Worm (Caenorhabditis elegans) whole organism, L2 larva: ENCODE results near the gene osg-1.

Source experiments
- C34F6.9 ChIP-seq: fragments of 150-350 bp; optimal IDR thresholded peaks from 2 replicates; lab custom pipeline; 2014; ENCODE audit warnings: missing biosample characterization, missing genetic modification characterization
- F13H6.1 ChIP-seq: sonication (generic microtip); optimal IDR thresholded peaks from 2 replicates; lab custom pipeline; 2016; ENCODE audit warnings: missing genetic modification characterization, missing compliant biosample characterization
- Y55F3AM.14 ChIP-seq: fragments of 200-800 bp; sonication (Bioruptor generic); optimal IDR thresholded peaks from 2 replicates; lab custom pipeline; 2018; ENCODE audit warnings: mild to moderate bottlenecking, missing genetic modification characterization, missing compliant biosample characterization
- ZK546.5 ChIP-seq: sonication (generic microtip); optimal IDR thresholded peaks from 2 replicates; lab custom pipeline; 2017; ENCODE audit warnings: missing biosample characterization, missing genetic modification characterization
- ama-1 ChIP-seq: fragments of 150-350 bp; optimal IDR thresholded peaks from 2 replicates; lab custom pipeline; 2018; ENCODE audit warnings: inconsistent platforms
- blmp-1 ChIP-seq: sonication (generic microtip); optimal IDR thresholded peaks from 2 replicates; lab custom pipeline; 2017; ENCODE audit warnings: missing genetic modification characterization, mild to moderate bottlenecking, missing compliant biosample characterization, antibody characterized with exemption, moderate library complexity; ENCODE audit not compliant: insufficient read depth
- ceh-16 ChIP-seq: fragments of 150-350 bp; optimal IDR thresholded peaks from 2 replicates; lab custom pipeline; 2014; ENCODE audit warnings: missing biosample characterization, missing genetic modification characterization
- crh-2 ChIP-seq: sonication (generic microtip); optimal IDR thresholded peaks from 2 replicates; lab custom pipeline; 2017; ENCODE audit warnings: missing biosample characterization, missing genetic modification characterization
- egl-27 ChIP-seq: sonication (generic microtip); optimal IDR thresholded peaks from 3 replicates; lab custom pipeline; 2017; ENCODE audit warnings: missing biosample characterization, missing genetic modification reagents, missing genetic modification characterization
- elt-3 ChIP-seq: sonication (generic microtip); optimal IDR thresholded peaks from 2 replicates; lab custom pipeline; 2017; ENCODE audit warnings: missing biosample characterization, missing genetic modification characterization
- fos-1 ChIP-seq: fragments of 150-350 bp; optimal IDR thresholded peaks from 2 replicates; lab custom pipeline; 2014; ENCODE audit warnings: missing biosample characterization, missing genetic modification characterization
- gmeb-1 ChIP-seq: fragments of 150-350 bp; optimal IDR thresholded peaks from 2 replicates; lab custom pipeline; 2014; ENCODE audit warnings: missing biosample characterization, missing genetic modification characterization
- lin-13 ChIP-seq: fragments of 150-350 bp; optimal IDR thresholded peaks from 2 replicates; lab custom pipeline; 2014; ENCODE audit warnings: missing biosample characterization, missing genetic modification reagents, missing genetic modification characterization
- lin-39 ChIP-seq: fragments of 150-350 bp; optimal IDR thresholded peaks from 2 replicates; lab custom pipeline; 2014; ENCODE audit warnings: missing biosample characterization, missing genetic modification reagents, missing genetic modification characterization
- lsy-2 ChIP-seq, 2 experiments: fragments of 150-350 bp in 1 of 2; sonication (generic microtip) in 1 of 2; optimal IDR thresholded peaks; 2 replicates each; lab custom pipeline; 2014 to 2017; ENCODE audit warnings: missing biosample characterization in 2 of 2, missing genetic modification characterization in 2 of 2
- mbf-1 ChIP-seq: sonication (generic microtip); optimal IDR thresholded peaks from 2 replicates; lab custom pipeline; 2017; ENCODE audit warnings: missing biosample characterization, missing genetic modification characterization
- nhr-10 ChIP-seq: sonication (generic microtip); optimal IDR thresholded peaks from 2 replicates; lab custom pipeline; 2017; ENCODE audit warnings: missing biosample characterization, missing genetic modification characterization
- nhr-11 ChIP-seq: fragments of 150-350 bp; optimal IDR thresholded peaks from 2 replicates; lab custom pipeline; 2014; ENCODE audit warnings: missing biosample characterization, missing genetic modification characterization
- nhr-12 ChIP-seq: fragments of 150-350 bp; optimal IDR thresholded peaks from 2 replicates; lab custom pipeline; 2014; ENCODE audit warnings: missing biosample characterization, missing genetic modification characterization
- nhr-129 ChIP-seq: fragments of 150-350 bp; optimal IDR thresholded peaks from 2 replicates; lab custom pipeline; 2014; ENCODE audit warnings: missing biosample characterization, missing genetic modification characterization
- nhr-21 ChIP-seq: fragments of 150-350 bp; optimal IDR thresholded peaks from 2 replicates; lab custom pipeline; 2014; ENCODE audit warnings: missing biosample characterization, missing genetic modification characterization
- nhr-25 ChIP-seq: fragments of 150-350 bp; sonication (generic microtip); optimal IDR thresholded peaks from 3 replicates; lab custom pipeline; 2014; ENCODE audit warnings: missing biosample characterization, missing genetic modification characterization
- nhr-6 ChIP-seq: fragments of 150-350 bp; optimal IDR thresholded peaks from 2 replicates; lab custom pipeline; 2014; ENCODE audit warnings: missing biosample characterization, missing genetic modification characterization
- peb-1 ChIP-seq: fragments of 150-350 bp; optimal IDR thresholded peaks from 2 replicates; lab custom pipeline; 2014; ENCODE audit warnings: missing biosample characterization, missing genetic modification characterization
- sma-3 ChIP-seq: sonication (generic microtip); optimal IDR thresholded peaks from 2 replicates; lab custom pipeline; 2016; ENCODE audit warnings: missing genetic modification reagents, missing genetic modification characterization, missing compliant biosample characterization
- sma-9 ChIP-seq, 2 experiments: fragments of 150-350 bp in 1 of 2; sonication (generic microtip) in 1 of 2; optimal IDR thresholded peaks; 2 replicates each; lab custom pipeline; 2014 to 2016; ENCODE audit warnings: missing genetic modification characterization in 2 of 2, mild to moderate bottlenecking in 1 of 2, missing biosample characterization in 1 of 2, missing compliant biosample characterization in 1 of 2, missing genetic modification reagents in 1 of 2, moderate library complexity in 1 of 2
- snpc-4 ChIP-seq: fragments of 150-350 bp; optimal IDR thresholded peaks from 2 replicates; lab custom pipeline; 2014; ENCODE audit warnings: missing biosample characterization, missing genetic modification characterization
- unc-55 ChIP-seq: fragments of 150-350 bp; sonication (generic microtip); optimal IDR thresholded peaks from 3 replicates; lab custom pipeline; 2014; ENCODE audit warnings: missing biosample characterization, missing genetic modification reagents, missing genetic modification characterization
- unc-62 ChIP-seq: fragments of 150-350 bp; optimal IDR thresholded peaks from 2 replicates; lab custom pipeline; 2014; ENCODE audit warnings: missing biosample characterization, missing genetic modification reagents, missing genetic modification characterization
- zag-1 ChIP-seq: fragments of 150-350 bp; optimal IDR thresholded peaks from 2 replicates; lab custom pipeline; 2014; ENCODE audit warnings: missing biosample characterization, missing genetic modification characterization
- ztf-1 ChIP-seq: fragments of 200-800 bp; sonication (Bioruptor generic); conservative IDR thresholded peaks from 2 replicates; pipeline ENCODE4 v1.3.6; 2022; ENCODE audit warnings: missing genetic modification characterization, missing compliant biosample characterization
- ztf-11 ChIP-seq: sonication (generic microtip); optimal IDR thresholded peaks from 2 replicates; lab custom pipeline; 2017; ENCODE audit warnings: missing biosample characterization, missing genetic modification characterization
- ztf-4 ChIP-seq: fragments of 150-350 bp; optimal IDR thresholded peaks from 2 replicates; lab custom pipeline; 2014; ENCODE audit warnings: missing biosample characterization, missing genetic modification characterization

Gene osg-1

ce11 chrIII:5502915-5503575 is 15.7 kb downstream of the osg-1 start (continued):
- TF ChIP-seq lin-13, result no peak
- TF ChIP-seq elt-3 (tag; lab: Kevin White, UChicago), result no peak
- TF ChIP-seq unc-55 (GFP tag; lab: Kevin White, UChicago), result peak; percentile 68

ce11 chrIII:5503669-5504068 is 16.3 kb downstream of the osg-1 start:
- no peak for TF ChIP-seq nhr-21
- no peak for TF ChIP-seq ZK546.5 (tag; lab: Kevin White, UChicago)
- no peak for TF ChIP-seq ztf-11 (tag; lab: Kevin White, UChicago)
- TF ChIP-seq nhr-129 (tag; lab: Kevin White, UChicago), result no peak
- no peak for TF ChIP-seq snpc-4 (tag; lab: Kevin White, UChicago)
- TF ChIP-seq F13H6.1 (tag; lab: Kevin White, UChicago), result no peak
- TF ChIP-seq sma-3, result no peak
- TF ChIP-seq nhr-12 (tag; lab: Kevin White, UChicago), result no peak
- TF ChIP-seq ztf-1 (GFP tag; lab: Robert Waterston, UW), result no peak
- no peak for TF ChIP-seq nhr-11 (tag; lab: Kevin White, UChicago)
- TF ChIP-seq peb-1 (tag; lab: Kevin White, UChicago), result no peak
- TF ChIP-seq nhr-10 (tag; lab: Kevin White, UChicago), result no peak

- TF ChIP-seq Y55F3AM.14 (GFP tag; lab: Kevin White, UChicago) (peak; percentile 1), nhr-11 (tag; lab: Kevin White, UChicago) (no peak), egl-27 (peak; percentile 3), nhr-21 (peak; percentile 55), fos-1 (tag; lab: Kevin White, UChicago) (peak; percentile 50), C34F6.9 (peak; percentile 96), snpc-4 (tag; lab: Kevin White, UChicago) (peak; percentile 16), lin-39 (tag; lab: Kevin White, UChicago) (no peak), lsy-2 (tag; optimal IDR thresholded peaks at IDR 0.05; lab: Kevin White, UChicago) (peak; percentile 19 to 53), F13H6.1 (tag; lab: Kevin White, UChicago) (peak; percentile 30), ceh-16 (tag; lab: Kevin White, UChicago) (peak; percentile 14), nhr-129 (tag; lab: Kevin White, UChicago) (peak; percentile 81), unc-55 (GFP tag; lab: Kevin White, UChicago) (peak; percentile 74), ama-1 (lab: Kevin White, UChicago) (peak; percentile 95), blmp-1 (tag; lab: Kevin White, UChicago) (peak; percentile 50), peb-1 (tag; lab: Kevin White, UChicago) (no peak), zag-1 (tag; lab: Kevin White, UChicago) (no peak), nhr-25 (tag; lab: Kevin White, UChicago) (peak; percentile 18), nhr-6 (peak; percentile 2), unc-62 (GFP tag; lab: Kevin White, UChicago) (no peak), mbf-1 (tag; lab: Kevin White, UChicago) (no peak), crh-2 (tag; lab: Kevin White, UChicago) (peak; percentile 79), sma-3 (peak; percentile 6), gmeb-1 (tag; lab: Kevin White, UChicago) (peak; percentile 51), sma-9 (GFP tag; optimal IDR thresholded peaks at IDR 0.05; lab: Kevin White, UChicago) (peak; percentile 80), sma-9 (tag; optimal IDR thresholded peaks at IDR 0.05; lab: Kevin White, UChicago) (no peak), ztf-4 (tag; lab: Kevin White, UChicago) (peak; percentile 87)
These were observed 16.8 kb downstream of the osg-1 start for ce11 chrIII:5504164-5504563.

- TF ChIP-seq lsy-2 (tag; optimal IDR thresholded peaks at IDR 0.05; lab: Kevin White, UChicago) (peak in 1 of 2 experiments; percentile 5), gmeb-1 (tag; lab: Kevin White, UChicago) (no peak)
These were observed 17.5 kb downstream of the osg-1 start for ce11 chrIII:5504725-5505473.
